Worm (Caenorhabditis elegans) whole organism, late embryonic: ENCODE results near the gene osm-5.

Experiments used
- elt-2 ChIP-seq: sonication (generic microtip); optimal IDR thresholded peaks from 2 replicates; lab custom pipeline; 2016; ENCODE audit warnings: missing genetic modification reagents, missing genetic modification characterization, missing compliant biosample characterization
- eyg-1 ChIP-seq: sonication (generic microtip); optimal IDR thresholded peaks from 2 replicates; lab custom pipeline; 2016; ENCODE audit warnings: missing genotype, missing genetic modification characterization, missing compliant biosample characterization
- pag-3 ChIP-seq: sonication (generic microtip); optimal IDR thresholded peaks from 2 replicates; lab custom pipeline; 2016; ENCODE audit warnings: missing compliant biosample characterization, missing genetic modification characterization, borderline replicate concordance

- TF ChIP-seq elt-2 (tag; lab: Kevin White, UChicago) (no peak), eyg-1 (tag; lab: Kevin White, UChicago) (no peak), pag-3 (tag; lab: Kevin White, UChicago) (no peak)
Observed at ce11 chrX:3022330-3023088, 38.4 kb downstream of the osm-5 start.
